Worm (Caenorhabditis elegans) whole organism, L3 larva: ENCODE measurements around the gene D1069.3.

Experiments
- R02D3.7 ChIP-seq: fragments of 150-350 bp; optimal IDR thresholded peaks from 2 replicates; lab custom pipeline; 2014; ENCODE audit warnings: missing biosample characterization, missing genetic modification characterization
- ZK546.5 ChIP-seq: sonication (generic microtip); optimal IDR thresholded peaks from 2 replicates; lab custom pipeline; 2017; ENCODE audit warnings: missing biosample characterization, missing genetic modification characterization
- aly-2 ChIP-seq: fragments of 150-350 bp; optimal IDR thresholded peaks from 2 replicates; lab custom pipeline; 2014; ENCODE audit warnings: missing biosample characterization, missing genetic modification characterization
- ama-1 ChIP-seq: fragments of 150-350 bp; optimal IDR thresholded peaks from 2 replicates; lab custom pipeline; 2018
- ceh-16 ChIP-seq: sonication (generic microtip); optimal IDR thresholded peaks from 2 replicates; lab custom pipeline; 2017; ENCODE audit warnings: missing biosample characterization, missing genetic modification characterization
- ceh-9 ChIP-seq: sonication (generic microtip); optimal IDR thresholded peaks from 2 replicates; lab custom pipeline; 2018; ENCODE audit warnings: missing biosample characterization, missing genetic modification characterization
- daf-12 ChIP-seq: fragments of 150-350 bp; optimal IDR thresholded peaks from 2 replicates; lab custom pipeline; 2014; ENCODE audit warnings: missing biosample characterization, missing genetic modification reagents, missing genetic modification characterization
- egl-27 ChIP-seq: sonication (generic microtip); optimal IDR thresholded peaks from 4 replicates; lab custom pipeline; 2017; ENCODE audit warnings: missing biosample characterization, missing genetic modification reagents, missing genetic modification characterization
- elt-1 ChIP-seq: fragments of 150-350 bp; optimal IDR thresholded peaks from 2 replicates; lab custom pipeline; 2014; ENCODE audit warnings: missing biosample characterization, missing genetic modification characterization
- elt-2 ChIP-seq: sonication (generic microtip); optimal IDR thresholded peaks from 2 replicates; lab custom pipeline; 2016; ENCODE audit warnings: missing genetic modification reagents, mild to moderate bottlenecking, missing genetic modification characterization, missing compliant biosample characterization
- fkh-10 ChIP-seq: sonication (generic microtip); optimal IDR thresholded peaks from 2 replicates; lab custom pipeline; 2017; ENCODE audit warnings: missing biosample characterization, missing genetic modification reagents, missing genetic modification characterization
- fkh-2 ChIP-seq: fragments of 150-350 bp; optimal IDR thresholded peaks from 2 replicates; lab custom pipeline; 2014; ENCODE audit warnings: missing biosample characterization, missing genetic modification reagents, missing genetic modification characterization
- hmg-11 ChIP-seq: sonication (generic microtip); optimal IDR thresholded peaks from 2 replicates; lab custom pipeline; 2016; ENCODE audit warnings: missing genetic modification characterization, missing compliant biosample characterization
- jun-1 ChIP-seq: fragments of 150-350 bp; optimal IDR thresholded peaks from 2 replicates; lab custom pipeline; 2014; ENCODE audit warnings: missing biosample characterization, missing genetic modification reagents, missing genetic modification characterization
- lin-15B ChIP-seq: fragments of 150-350 bp; optimal IDR thresholded peaks from 2 replicates; lab custom pipeline; 2014; ENCODE audit warnings: missing biosample characterization, missing genetic modification characterization
- lsy-12 ChIP-seq: sonication (generic microtip); optimal IDR thresholded peaks from 2 replicates; lab custom pipeline; 2016; ENCODE audit warnings: mild to moderate bottlenecking, missing genetic modification characterization, missing compliant biosample characterization
- mdl-1 ChIP-seq: fragments of 150-350 bp; optimal IDR thresholded peaks from 2 replicates; lab custom pipeline; 2014; ENCODE audit warnings: missing biosample characterization, missing genetic modification characterization
- nfya-1 ChIP-seq: sonication (generic microtip); optimal IDR thresholded peaks from 2 replicates; lab custom pipeline; 2017; ENCODE audit warnings: missing genetic modification characterization, mild to moderate bottlenecking, missing compliant biosample characterization, antibody characterized with exemption, moderate library complexity; ENCODE audit not compliant: insufficient read depth
- nhr-11 ChIP-seq: fragments of 150-350 bp; optimal IDR thresholded peaks from 2 replicates; lab custom pipeline; 2014; ENCODE audit warnings: missing biosample characterization, missing genetic modification characterization
- nhr-12 ChIP-seq: fragments of 150-350 bp; optimal IDR thresholded peaks from 2 replicates; lab custom pipeline; 2014; ENCODE audit warnings: missing biosample characterization, missing genetic modification characterization
- nhr-23 ChIP-seq: fragments of 150-350 bp; optimal IDR thresholded peaks from 2 replicates; lab custom pipeline; 2014; ENCODE audit warnings: missing biosample characterization, missing genetic modification reagents, missing genetic modification characterization
- nhr-25 ChIP-seq: sonication (generic microtip); optimal IDR thresholded peaks from 2 replicates; lab custom pipeline; 2017; ENCODE audit warnings: missing biosample characterization, missing genetic modification characterization
- nhr-28 ChIP-seq: fragments of 150-350 bp; optimal IDR thresholded peaks from 2 replicates; lab custom pipeline; 2014; ENCODE audit warnings: missing biosample characterization, missing genetic modification characterization
- nhr-43 ChIP-seq: sonication (generic microtip); optimal IDR thresholded peaks from 2 replicates; lab custom pipeline; 2016; ENCODE audit warnings: mild to moderate bottlenecking, missing genetic modification characterization, missing compliant biosample characterization; ENCODE audit not compliant: poor library complexity, severe bottlenecking
- nhr-76 ChIP-seq: fragments of 150-350 bp; sonication (generic microtip); optimal IDR thresholded peaks from 5 replicates; lab custom pipeline; 2014; ENCODE audit warnings: missing biosample characterization, missing genetic modification characterization
- nhr-77 ChIP-seq: fragments of 150-350 bp; optimal IDR thresholded peaks from 2 replicates; lab custom pipeline; 2014; ENCODE audit warnings: missing biosample characterization, missing genetic modification characterization
- pha-4 ChIP-seq: fragments of 150-350 bp; optimal IDR thresholded peaks from 2 replicates; lab custom pipeline; 2014; ENCODE audit warnings: missing biosample characterization, missing genetic modification reagents, missing genetic modification characterization
- pqm-1 ChIP-seq: fragments of 150-350 bp; optimal IDR thresholded peaks from 2 replicates; lab custom pipeline; 2017; ENCODE audit warnings: missing biosample characterization, missing genetic modification characterization, inconsistent platforms
- sea-2 ChIP-seq: fragments of 150-350 bp; sonication (generic microtip); optimal IDR thresholded peaks from 4 replicates; lab custom pipeline; 2014; ENCODE audit warnings: missing biosample characterization, missing genetic modification reagents, missing genetic modification characterization
- skn-1 ChIP-seq: fragments of 150-350 bp; optimal IDR thresholded peaks from 2 replicates; lab custom pipeline; 2014; ENCODE audit warnings: missing biosample characterization, missing genetic modification characterization
- snpc-4 ChIP-seq: fragments of 150-350 bp; optimal IDR thresholded peaks from 2 replicates; lab custom pipeline; 2014; ENCODE audit warnings: missing biosample characterization, missing genetic modification characterization
- tbx-2 ChIP-seq: sonication (generic microtip); optimal IDR thresholded peaks from 2 replicates; lab custom pipeline; 2016; ENCODE audit warnings: mild to moderate bottlenecking, missing genetic modification characterization, missing compliant biosample characterization
- unc-62 ChIP-seq: fragments of 150-350 bp; sonication (generic microtip); optimal IDR thresholded peaks from 4 replicates; lab custom pipeline; 2014; ENCODE audit warnings: missing biosample characterization, missing genetic modification reagents, missing genetic modification characterization
- zag-1 ChIP-seq: fragments of 150-350 bp; optimal IDR thresholded peaks from 2 replicates; lab custom pipeline; 2014; ENCODE audit warnings: missing biosample characterization, missing genetic modification characterization
- ztf-4 ChIP-seq: fragments of 150-350 bp; optimal IDR thresholded peaks from 2 replicates; lab custom pipeline; 2014; ENCODE audit warnings: missing biosample characterization, missing genetic modification characterization

Gene D1069.3

ce11 chrII:303927-304711, 43.6 kb downstream of the D1069.3 start:
- TF ChIP-seq fkh-2 (tag; lab: Kevin White, UChicago) (no peak), jun-1 (no peak), mdl-1 (tag; lab: Kevin White, UChicago) (no peak), hmg-11 (tag; lab: Kevin White, UChicago) (no peak), nhr-76 (tag; lab: Kevin White, UChicago) (no peak), nhr-11 (tag; lab: Kevin White, UChicago) (no peak), skn-1 (no peak), lin-15B (tag; lab: Kevin White, UChicago) (no peak), ceh-9 (no peak), tbx-2 (tag; lab: Kevin White, UChicago) (no peak), aly-2 (tag; lab: Kevin White, UChicago) (no peak)

- TF ChIP-seq nhr-12 (tag; lab: Kevin White, UChicago) (no peak), ceh-16 (tag; lab: Kevin White, UChicago) (no peak), nhr-28 (no peak), nfya-1 (no peak), nhr-25 (peak; percentile 70), nhr-77 (tag; lab: Kevin White, UChicago) (no peak), elt-1 (tag; lab: Kevin White, UChicago) (no peak), sea-2 (no peak), nhr-23 (tag; lab: Kevin White, UChicago) (peak; percentile 86)
These were observed 46.5 kb downstream of the D1069.3 start, which contains the start of gene K01A2.5 for ce11 chrII:300977-301772. TSS of gene K01A2.5 (plus strand) at chrII:301273.

ce11 chrII:299684-300083, 48.0 kb downstream of the D1069.3 start, which contains the start of gene K01A2.6:
TSS of gene K01A2.6 (plus strand) at chrII:299984.
- TF ChIP-seq elt-1 (tag; lab: Kevin White, UChicago) (no peak), egl-27 (no peak)
- TF ChIP-seq, all 47 proteins: peak for 0

- TF ChIP-seq snpc-4 (tag; lab: Kevin White, UChicago) = no peak
- TF ChIP-seq nhr-28 = no peak
- TF ChIP-seq ama-1 = no peak
- no peak for TF ChIP-seq mdl-1 (tag; lab: Kevin White, UChicago)
- no peak for TF ChIP-seq pqm-1
- no peak for TF ChIP-seq pha-4
- TF ChIP-seq unc-62 (GFP tag; lab: Kevin White, UChicago) = no peak
- no peak for TF ChIP-seq lin-15B (tag; lab: Kevin White, UChicago)
- TF ChIP-seq nhr-77 (tag; lab: Kevin White, UChicago) = no peak
- TF ChIP-seq ztf-4 = no peak
- no peak for TF ChIP-seq ceh-16 (tag; lab: Kevin White, UChicago)
- TF ChIP-seq R02D3.7 (tag; lab: Kevin White, UChicago) = no peak
- TF ChIP-seq daf-12 = no peak
- TF ChIP-seq egl-27 = no peak
- no peak for TF ChIP-seq jun-1
- no peak for TF ChIP-seq fkh-10
- TF ChIP-seq, all 47 proteins: peak for 0
These were observed 50.7 kb downstream of the D1069.3 start, which contains the start of the genes clec-117 and B0432.1 for ce11 chrII:296911-297440. TSS of gene clec-117 (minus strand) at chrII:297011. TSS of gene B0432.1 (plus strand) at chrII:297390.

ce11 chrII:294606-295005, 53.1 kb downstream of the D1069.3 start, which contains the start of gene B0432.11:
TSS of gene B0432.11 (minus strand) at chrII:294706.
- TF ChIP-seq zag-1 (tag; lab: Kevin White, UChicago) (no peak), sea-2 (no peak), mdl-1 (tag; lab: Kevin White, UChicago) (no peak), nhr-43 (tag; lab: Kevin White, UChicago) (no peak), unc-62 (GFP tag; lab: Kevin White, UChicago) (no peak), nhr-25 (no peak), elt-2 (tag; lab: Kevin White, UChicago) (no peak), nfya-1 (no peak), ZK546.5 (tag; lab: Kevin White, UChicago) (no peak), aly-2 (tag; lab: Kevin White, UChicago) (no peak), fkh-10 (no peak), lsy-12 (tag; lab: Kevin White, UChicago) (no peak), ceh-9 (no peak), nhr-76 (tag; lab: Kevin White, UChicago) (no peak)
